Fruit fly (Drosophila melanogaster) whole organism, embryonic: ENCODE results near the gene CG11695.

Experiments used
- CTCF ChIP-seq: fragments of 200-800 bp; sonication (Bioruptor generic); optimal IDR thresholded peaks from 2 replicates; lab custom pipeline; 2017; ENCODE audit warnings: missing biosample characterization, mild to moderate bottlenecking, missing genetic modification characterization, moderate library complexity
- Deaf1 ChIP-seq: fragments of 200-800 bp; optimal IDR thresholded peaks from 3 replicates; lab custom pipeline; 2019; ENCODE audit warnings: missing biosample characterization, mild to moderate bottlenecking, missing genetic modification characterization, moderate library complexity
- bbx ChIP-seq: fragments of 200-800 bp; sonication (Bioruptor generic); IDR thresholded peaks from 2 replicates; pipeline ENCODE4 v1.3.6; 2022; ENCODE audit warnings: missing biosample characterization, missing genetic modification characterization; ENCODE audit not compliant: partially characterized antibody
- corto ChIP-seq: fragments of 200-800 bp; sonication (Bioruptor generic); optimal IDR thresholded peaks from 2 replicates; lab custom pipeline; 2016; ENCODE audit warnings: missing biosample characterization, mild to moderate bottlenecking, missing genetic modification characterization, moderate library complexity
- unpg ChIP-seq: fragments of 200-800 bp; sonication (Bioruptor generic); optimal IDR thresholded peaks from 3 replicates; lab custom pipeline; 2018; ENCODE audit warnings: missing biosample characterization, mild to moderate bottlenecking, missing genetic modification characterization, moderate library complexity
- z ChIP-seq: fragments of 200-800 bp; sonication (Bioruptor generic); IDR thresholded peaks from 3 replicates; pipeline ENCODE4 v1.3.6; 2022; ENCODE audit warnings: missing biosample characterization, missing genetic modification characterization

dm6 chrX:11550078-11550477 lies 26.6 kb upstream of the CG11695 start:
- TF ChIP-seq z (GFP tag; lab: Robert Waterston, UW) = no peak
- no peak for TF ChIP-seq Deaf1 (tag; lab: Kevin White, UChicago)
- TF ChIP-seq bbx (GFP tag; lab: Robert Waterston, UW) = no peak
- no peak for TF ChIP-seq CTCF (GFP tag; lab: Kevin White, UChicago)
- TF ChIP-seq corto (GFP tag; lab: Kevin White, UChicago) = no peak
- peak; percentile 18 for TF ChIP-seq unpg (GFP tag; lab: Kevin White, UChicago)
